Worm (Caenorhabditis elegans): ENCODE measurements around the gene npr-38.

npr-38 gene

ce11 chrX:6292143-6292542, 19.3 kb upstream of the npr-38 start (continued):
- TF ChIP-seq ceh-40 (GFP tag; IDR thresholded peaks at IDR 0.05): peak; percentile 83
- TF ChIP-seq zim-3 (tag; optimal IDR thresholded peaks at IDR 0.05): peak; percentile 78
- TF ChIP-seq F49E8.2 (tag; optimal IDR thresholded peaks at IDR 0.05; ENCODE audit: insufficient read depth): peak; percentile 26
- TF ChIP-seq efl-1 (GFP tag; optimal IDR thresholded peaks at IDR 0.05): no peak
- TF ChIP-seq snpc-3.4 (tag; optimal IDR thresholded peaks at IDR 0.05): peak; percentile 81
- peak; percentile 96; the same call in 1 of the 2 replicates for TF ChIP-seq ceh-58 (GFP tag; IDR thresholded peaks at IDR 0.05)
- TF ChIP-seq ztf-6 (GFP tag; IDR thresholded peaks at IDR 0.05): 0 out of 2 replicates have a peak, but pooled peaks have one; percentile 59
- peak; percentile 96 for TF ChIP-seq die-1 (tag; optimal IDR thresholded peaks at IDR 0.05)
- no peak for TF ChIP-seq aptf-2 (GFP tag; conservative IDR thresholded peaks at IDR 0.05)
- TF ChIP-seq B0336.3 (GFP tag; IDR thresholded peaks at IDR 0.05): peak; percentile 75
- TF ChIP-seq ccch-3 (GFP tag; optimal IDR thresholded peaks at IDR 0.05): peak; percentile 66
- peak; percentile 67 for TF ChIP-seq unc-130 (GFP tag; optimal IDR thresholded peaks at IDR 0.05)
- TF ChIP-seq mcd-1 (GFP tag; IDR thresholded peaks at IDR 0.05): peak; percentile 72
- peak; percentile 94 for TF ChIP-seq Y56A3A.18 (GFP tag; IDR thresholded peaks at IDR 0.05)
- TF ChIP-seq him-1 (tag; optimal IDR thresholded peaks at IDR 0.05): peak; percentile 96
- peak; percentile 82 for TF ChIP-seq lin-40 (tag; optimal IDR thresholded peaks at IDR 0.05)
- peak; percentile 79 for TF ChIP-seq repo-1 (tag; optimal IDR thresholded peaks at IDR 0.05)
- TF ChIP-seq attf-6 (GFP tag; IDR thresholded peaks at IDR 0.05): peak; percentile 53; the same call in 1 of the 2 replicates
- peak; percentile 93 for TF ChIP-seq bed-1 (GFP tag; IDR thresholded peaks at IDR 0.05)
- peak; percentile 79 for TF ChIP-seq ZK185.1 (tag; optimal IDR thresholded peaks at IDR 0.05; ENCODE audit: poor library complexity, severe bottlenecking)
- 0 out of 2 replicates have a peak, but pooled peaks have one; percentile 16 for TF ChIP-seq F33H1.4 (GFP tag; IDR thresholded peaks at IDR 0.05)
- peak; percentile 84 for TF ChIP-seq atf-7 (tag; optimal IDR thresholded peaks at IDR 0.05)
- 0 out of 2 replicates have a peak, but pooled peaks have one; percentile 32 for TF ChIP-seq bed-2 (GFP tag; IDR thresholded peaks at IDR 0.05)
- no peak for TF ChIP-seq sdz-38 (tag; optimal IDR thresholded peaks at IDR 0.05)
- TF ChIP-seq xnd-1 (tag; optimal IDR thresholded peaks at IDR 0.05): no peak
- no peak for TF ChIP-seq C06A6.2 (GFP tag; conservative IDR thresholded peaks at IDR 0.05)
- TF ChIP-seq Y67H2A.10 (GFP tag; conservative IDR thresholded peaks at IDR 0.05): no peak
- TF ChIP-seq hmg-1.2 (GFP tag; IDR thresholded peaks at IDR 0.05): peak; percentile 84
- TF ChIP-seq sea-2 (GFP tag; IDR thresholded peaks at IDR 0.05): no peak
- TF ChIP-seq dox-1 (GFP tag; IDR thresholded peaks at IDR 0.05): peak; percentile 93
- no peak for TF ChIP-seq dpl-1 (GFP tag; optimal IDR thresholded peaks at IDR 0.05)
- TF ChIP-seq ztf-22 (GFP tag; optimal IDR thresholded peaks at IDR 0.05): peak; percentile 64
- TF ChIP-seq ceh-79 (tag; optimal IDR thresholded peaks at IDR 0.05): peak; percentile 75
- peak in 1 of 3 experiments; percentile 60 for TF ChIP-seq lin-35 (GFP tag; optimal IDR thresholded peaks at IDR 0.05)
- TF ChIP-seq C17E4.6 (GFP tag; IDR thresholded peaks at IDR 0.05): 0 out of 2 replicates have a peak, but pooled peaks have one; percentile 34
- peak; percentile 60; the same call in 1 of the 2 replicates for TF ChIP-seq Y53G8AR.9 (GFP tag; conservative IDR thresholded peaks at IDR 0.05)
- peak; percentile 76 to 90 for TF ChIP-seq rec-8 (tag; optimal IDR thresholded peaks at IDR 0.05)
- peak; percentile 91 for TF ChIP-seq chd-7 (tag; optimal IDR thresholded peaks at IDR 0.05)
- TF ChIP-seq egrh-3 (GFP tag; IDR thresholded peaks at IDR 0.05): peak; percentile 55
- peak; percentile 84 for TF ChIP-seq snpc-4 (GFP tag; optimal IDR thresholded peaks at IDR 0.05)
- peak in 3 of 4 experiments; percentile 58 to 80 (median 69) for TF ChIP-seq snpc-4 (tag; optimal IDR thresholded peaks at IDR 0.05)
- TF ChIP-seq nfya-2 (GFP tag; IDR thresholded peaks at IDR 0.05): no peak
- peak; percentile 81 for TF ChIP-seq ceh-27 (GFP tag; optimal IDR thresholded peaks at IDR 0.05)
- peak; percentile 74; the same call in 1 of the 2 replicates for TF ChIP-seq ztf-28 (GFP tag; IDR thresholded peaks at IDR 0.05)
- peak; percentile 87 for TF ChIP-seq zfh-2 (GFP tag; conservative IDR thresholded peaks at IDR 0.05)
- 0 out of 2 replicates have a peak, but pooled peaks have one; percentile 15 for TF ChIP-seq Y95B8A.8 (GFP tag; IDR thresholded peaks at IDR 0.05)
- 0 out of 2 replicates have a peak, but pooled peaks have one; percentile 35 for TF ChIP-seq Y53F4B.3 (GFP tag; IDR thresholded peaks at IDR 0.05)

Measured in whole organism, young adult.